Fruit fly (Drosophila melanogaster): Measurements from ENCODE around the gene CG9686.

DNA sequence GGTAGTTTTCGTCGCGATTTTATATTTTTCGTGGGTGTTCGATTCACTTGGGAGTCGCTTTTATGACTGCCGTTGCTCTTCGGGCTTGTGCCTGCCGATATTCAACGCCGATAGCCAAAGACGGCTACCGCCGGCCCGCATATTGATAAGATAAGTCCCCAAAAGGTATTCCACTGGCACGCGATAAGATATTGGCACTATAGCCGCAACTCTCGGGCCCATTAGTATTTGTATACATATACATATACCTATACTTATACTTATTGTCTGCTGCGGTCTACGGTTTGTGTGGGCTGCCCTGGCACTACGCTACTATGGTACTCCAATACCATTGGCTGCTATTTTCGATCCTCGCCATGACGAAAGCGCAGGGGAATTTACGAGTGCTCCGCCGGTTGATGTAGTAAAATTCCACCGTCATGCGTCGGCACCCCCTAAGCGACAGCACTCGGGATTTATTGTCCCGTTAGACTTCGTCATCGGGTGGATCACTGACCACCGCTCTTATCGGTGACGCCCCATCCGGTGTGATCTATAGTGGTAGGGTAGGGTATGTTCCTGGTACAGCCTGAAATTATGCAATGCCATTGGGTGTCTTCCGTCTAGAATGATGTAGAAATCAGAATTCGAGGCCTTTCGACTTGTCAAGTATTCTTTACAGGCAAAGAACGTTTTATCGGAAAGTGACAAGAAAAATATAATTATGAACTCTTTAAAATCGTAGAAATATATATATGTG is 11.0 kb upstream of the CG9686 start, which contains the start of gene CG45060:
- TF ChIP-seq lov (optimal IDR thresholded peaks at IDR 0.05) (no peak), lov (GFP tag; IDR thresholded peaks at IDR 0.05) (no peak), Gsc (GFP tag; IDR thresholded peaks at IDR 0.05) (no peak), Hsf (GFP tag; optimal IDR thresholded peaks at IDR 0.05) (no peak), CG1792 (GFP tag; optimal IDR thresholded peaks at IDR 0.05) (no peak), Sox102F (GFP tag; optimal IDR thresholded peaks at IDR 0.05) (no peak), CG31441 (GFP tag; IDR thresholded peaks at IDR 0.05) (no peak)

Measured in whole organism, embryonic.